Fruit fly (Drosophila melanogaster) whole organism: Measurements from ENCODE around the gene hop.

ENCODE experiments used
- CG8478 ChIP-seq: fragments of >200 bp; optimal IDR thresholded peaks from 2 replicates; lab custom pipeline; 2018; ENCODE audit warnings: inconsistent platforms
- Dll ChIP-seq: fragments of >200 bp; optimal IDR thresholded peaks from 2 replicates; lab custom pipeline; 2017
- EcR ChIP-seq, 2 experiments: fragments of >200 bp; optimal IDR thresholded peaks; 2 replicates each; lab custom pipeline; 2017; ENCODE audit warnings: missing biosample characterization in 2 of 2, missing genetic modification characterization in 2 of 2, missing genetic modification reagents in 2 of 2
- usp ChIP-seq: fragments of >200 bp; optimal IDR thresholded peaks from 2 replicates; lab custom pipeline; 2017; ENCODE audit warnings: missing biosample characterization, missing genetic modification characterization, mixed read lengths

dm6 chrX:11349780-11350179, 18.1 kb downstream of the hop start, which contains the start of gene NdufV3:
- TF ChIP-seq CG8478 (lab: Kevin White, UChicago) (no peak), Dll (lab: Kevin White, UChicago) (no peak), usp (GFP tag; lab: Kevin White, UChicago) (no peak), EcR (GFP tag; optimal IDR thresholded peaks at IDR 0.05; lab: Kevin White, UChicago) (no peak)
